Worm (Caenorhabditis elegans): ENCODE data around the gene F17C11.26.

DNA sequence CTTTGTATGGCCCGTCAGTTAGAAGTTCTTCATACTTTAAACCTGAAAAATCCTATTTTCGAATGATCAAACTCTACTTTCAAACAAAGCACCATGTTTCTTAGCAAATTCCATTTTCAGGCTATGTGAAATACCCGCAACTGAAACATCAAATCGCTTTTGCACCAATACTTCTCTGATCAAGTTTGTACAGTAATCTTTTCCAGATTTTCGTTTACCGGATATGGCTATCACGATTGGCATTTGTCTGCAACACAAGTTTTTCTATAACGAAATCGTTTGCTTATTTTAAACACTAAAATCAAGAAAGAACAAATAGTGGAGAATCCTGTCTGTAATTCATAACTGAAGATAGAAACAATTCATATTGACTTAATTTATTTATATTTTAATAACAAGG lies 45.0 kb upstream of the F17C11.26 start, which contains the start of gene F32D8.13:
- TF ChIP-seq sox-2 (GFP tag; IDR thresholded peaks at IDR 0.05), result no peak
- no peak for TF ChIP-seq hlh-8 (tag; optimal IDR thresholded peaks at IDR 0.05)
- TF ChIP-seq pax-1 (tag; optimal IDR thresholded peaks at IDR 0.05), result no peak
- no peak for TF ChIP-seq ceh-45 (GFP tag; IDR thresholded peaks at IDR 0.05)
- TF ChIP-seq pag-3 (tag; optimal IDR thresholded peaks at IDR 0.05; ENCODE audit: borderline replicate concordance), result no peak

All from whole organism, late embryonic.